Worm (Caenorhabditis elegans) whole organism, L2 larva: ENCODE measurements around the gene cox-17.

Experiments
- C34F6.9 ChIP-seq: fragments of 150-350 bp; optimal IDR thresholded peaks from 2 replicates; lab custom pipeline; 2014; ENCODE audit warnings: missing biosample characterization, missing genetic modification characterization
- F13H6.1 ChIP-seq: sonication (generic microtip); optimal IDR thresholded peaks from 2 replicates; lab custom pipeline; 2016; ENCODE audit warnings: missing genetic modification characterization, missing compliant biosample characterization
- R02D3.7 ChIP-seq: fragments of 150-350 bp; optimal IDR thresholded peaks from 2 replicates; lab custom pipeline; 2014; ENCODE audit warnings: missing biosample characterization, missing genetic modification characterization
- alr-1 ChIP-seq: fragments of 150-350 bp; optimal IDR thresholded peaks from 2 replicates; lab custom pipeline; 2014; ENCODE audit warnings: missing biosample characterization, missing genetic modification characterization
- aly-2 ChIP-seq: fragments of 150-350 bp; optimal IDR thresholded peaks from 2 replicates; lab custom pipeline; 2014; ENCODE audit warnings: missing biosample characterization, missing genetic modification characterization
- blmp-1 ChIP-seq: sonication (generic microtip); optimal IDR thresholded peaks from 2 replicates; lab custom pipeline; 2017; ENCODE audit warnings: missing genetic modification characterization, mild to moderate bottlenecking, missing compliant biosample characterization, antibody characterized with exemption, moderate library complexity; ENCODE audit not compliant: insufficient read depth
- ceh-16 ChIP-seq: fragments of 150-350 bp; optimal IDR thresholded peaks from 2 replicates; lab custom pipeline; 2014; ENCODE audit warnings: missing biosample characterization, missing genetic modification characterization
- ceh-82 ChIP-seq: fragments of 150-350 bp; optimal IDR thresholded peaks from 2 replicates; lab custom pipeline; 2014; ENCODE audit warnings: missing biosample characterization, missing genetic modification characterization
- crh-2 ChIP-seq: sonication (generic microtip); optimal IDR thresholded peaks from 2 replicates; lab custom pipeline; 2017; ENCODE audit warnings: missing biosample characterization, missing genetic modification characterization
- dmd-4 ChIP-seq: sonication (generic microtip); optimal IDR thresholded peaks from 2 replicates; lab custom pipeline; 2017; ENCODE audit warnings: missing biosample characterization, missing genetic modification characterization
- elt-1 ChIP-seq: fragments of 150-350 bp; optimal IDR thresholded peaks from 2 replicates; lab custom pipeline; 2014; ENCODE audit warnings: missing biosample characterization, missing genetic modification characterization
- elt-3 ChIP-seq: sonication (generic microtip); optimal IDR thresholded peaks from 2 replicates; lab custom pipeline; 2017; ENCODE audit warnings: missing biosample characterization, missing genetic modification characterization
- gmeb-1 ChIP-seq: fragments of 150-350 bp; optimal IDR thresholded peaks from 2 replicates; lab custom pipeline; 2014; ENCODE audit warnings: missing biosample characterization, missing genetic modification characterization
- lin-11 ChIP-seq: fragments of 150-350 bp; sonication (generic microtip); optimal IDR thresholded peaks from 2 replicates; lab custom pipeline; 2014; ENCODE audit warnings: missing biosample characterization, missing genetic modification characterization, inconsistent platforms, mixed read lengths
- lin-13 ChIP-seq: fragments of 150-350 bp; optimal IDR thresholded peaks from 2 replicates; lab custom pipeline; 2014; ENCODE audit warnings: missing biosample characterization, missing genetic modification reagents, missing genetic modification characterization
- lsy-2 ChIP-seq, 2 experiments: fragments of 150-350 bp in 1 of 2; sonication (generic microtip) in 1 of 2; optimal IDR thresholded peaks; 2 replicates each; lab custom pipeline; 2014 to 2017; ENCODE audit warnings: missing biosample characterization in 2 of 2, missing genetic modification characterization in 2 of 2
- mab-5 ChIP-seq: fragments of 150-350 bp; optimal IDR thresholded peaks from 2 replicates; lab custom pipeline; 2014; ENCODE audit warnings: missing biosample characterization, missing genetic modification characterization
- mdl-1 ChIP-seq, 2 experiments: fragments of 150-350 bp in 1 of 2; sonication (generic microtip) in 1 of 2; optimal IDR thresholded peaks; 2 replicates each; lab custom pipeline; 2017; ENCODE audit warnings: missing biosample characterization in 2 of 2, missing genetic modification characterization in 2 of 2
- nhr-10 ChIP-seq: sonication (generic microtip); optimal IDR thresholded peaks from 2 replicates; lab custom pipeline; 2017; ENCODE audit warnings: missing biosample characterization, missing genetic modification characterization
- nhr-11 ChIP-seq: fragments of 150-350 bp; optimal IDR thresholded peaks from 2 replicates; lab custom pipeline; 2014; ENCODE audit warnings: missing biosample characterization, missing genetic modification characterization
- nhr-12 ChIP-seq: fragments of 150-350 bp; optimal IDR thresholded peaks from 2 replicates; lab custom pipeline; 2014; ENCODE audit warnings: missing biosample characterization, missing genetic modification characterization
- nhr-21 ChIP-seq: fragments of 150-350 bp; optimal IDR thresholded peaks from 2 replicates; lab custom pipeline; 2014; ENCODE audit warnings: missing biosample characterization, missing genetic modification characterization
- nhr-23 ChIP-seq: fragments of 150-350 bp; optimal IDR thresholded peaks from 2 replicates; lab custom pipeline; 2014; ENCODE audit warnings: missing biosample characterization, missing genetic modification reagents, missing genetic modification characterization
- nhr-6 ChIP-seq: fragments of 150-350 bp; optimal IDR thresholded peaks from 2 replicates; lab custom pipeline; 2014; ENCODE audit warnings: missing biosample characterization, missing genetic modification characterization
- nhr-77 ChIP-seq: fragments of 150-350 bp; optimal IDR thresholded peaks from 2 replicates; lab custom pipeline; 2014; ENCODE audit warnings: missing biosample characterization, missing genetic modification characterization
- skn-1 ChIP-seq: sonication (generic microtip); optimal IDR thresholded peaks from 2 replicates; lab custom pipeline; 2017; ENCODE audit warnings: missing biosample characterization, missing genetic modification characterization
- sma-3 ChIP-seq: sonication (generic microtip); optimal IDR thresholded peaks from 2 replicates; lab custom pipeline; 2016; ENCODE audit warnings: missing genetic modification reagents, missing genetic modification characterization, missing compliant biosample characterization
- sma-9 ChIP-seq, 2 experiments: fragments of 150-350 bp in 1 of 2; sonication (generic microtip) in 1 of 2; optimal IDR thresholded peaks; 2 replicates each; lab custom pipeline; 2014 to 2016; ENCODE audit warnings: missing genetic modification characterization in 2 of 2, mild to moderate bottlenecking in 1 of 2, missing biosample characterization in 1 of 2, missing compliant biosample characterization in 1 of 2, missing genetic modification reagents in 1 of 2, moderate library complexity in 1 of 2
- snpc-4 ChIP-seq: fragments of 150-350 bp; optimal IDR thresholded peaks from 2 replicates; lab custom pipeline; 2014; ENCODE audit warnings: missing biosample characterization, missing genetic modification characterization
- unc-55 ChIP-seq: fragments of 150-350 bp; sonication (generic microtip); optimal IDR thresholded peaks from 3 replicates; lab custom pipeline; 2014; ENCODE audit warnings: missing biosample characterization, missing genetic modification reagents, missing genetic modification characterization
- ztf-1 ChIP-seq: fragments of 200-800 bp; sonication (Bioruptor generic); conservative IDR thresholded peaks from 2 replicates; pipeline ENCODE4 v1.3.6; 2022; ENCODE audit warnings: missing genetic modification characterization, missing compliant biosample characterization
- ztf-11 ChIP-seq: sonication (generic microtip); optimal IDR thresholded peaks from 2 replicates; lab custom pipeline; 2017; ENCODE audit warnings: missing biosample characterization, missing genetic modification characterization
- ztf-4 ChIP-seq: fragments of 150-350 bp; optimal IDR thresholded peaks from 2 replicates; lab custom pipeline; 2014; ENCODE audit warnings: missing biosample characterization, missing genetic modification characterization

Gene cox-17

ce11 chrIII:209695-210091 lies 18.9 kb downstream of the cox-17 start, which contains the start of gene klp-20:
TSS of gene klp-20 (plus strand) at chrIII:209992.
- TF ChIP-seq mdl-1 (tag; optimal IDR thresholded peaks at IDR 0.05; lab: Kevin White, UChicago): no peak
- TF ChIP-seq lin-13 (GFP tag; lab: Kevin White, UChicago): no peak
- no peak for TF ChIP-seq ceh-16 (tag; lab: Kevin White, UChicago)
- TF ChIP-seq ztf-4 (tag; lab: Kevin White, UChicago): no peak
- TF ChIP-seq nhr-12 (tag; lab: Kevin White, UChicago): no peak
- TF ChIP-seq skn-1: no peak
- TF ChIP-seq nhr-6 (tag; lab: Kevin White, UChicago): no peak
- TF ChIP-seq nhr-77 (tag; lab: Kevin White, UChicago): no peak

ce11 chrIII:211387-211786 lies 20.6 kb downstream of the cox-17 start:
- no peak for TF ChIP-seq ceh-16 (tag; lab: Kevin White, UChicago)
- no peak for TF ChIP-seq alr-1
- no peak for TF ChIP-seq blmp-1 (tag; lab: Kevin White, UChicago)
- TF ChIP-seq lin-11: no peak
- no peak for TF ChIP-seq skn-1
- no peak for TF ChIP-seq aly-2 (tag; lab: Kevin White, UChicago)
- TF ChIP-seq sma-9 (GFP tag; optimal IDR thresholded peaks at IDR 0.05; lab: Kevin White, UChicago): no peak
- TF ChIP-seq sma-9 (tag; optimal IDR thresholded peaks at IDR 0.05; lab: Kevin White, UChicago): no peak
- no peak for TF ChIP-seq R02D3.7 (tag; lab: Kevin White, UChicago)
- TF ChIP-seq lsy-2 (tag; optimal IDR thresholded peaks at IDR 0.05; lab: Kevin White, UChicago): no peak
- no peak for TF ChIP-seq elt-3 (tag; lab: Kevin White, UChicago)
- no peak for TF ChIP-seq F13H6.1 (tag; lab: Kevin White, UChicago)
- TF ChIP-seq gmeb-1 (tag; lab: Kevin White, UChicago): no peak
- no peak for TF ChIP-seq nhr-77 (tag; lab: Kevin White, UChicago)
- no peak for TF ChIP-seq elt-1 (tag; lab: Kevin White, UChicago)
- no peak for TF ChIP-seq dmd-4
- no peak for TF ChIP-seq snpc-4 (tag; lab: Kevin White, UChicago)
- no peak for TF ChIP-seq nhr-11 (tag; lab: Kevin White, UChicago)

ce11 chrIII:220368-220767 lies 29.6 kb downstream of the cox-17 start:
- TF ChIP-seq crh-2 (tag; lab: Kevin White, UChicago) (no peak), F13H6.1 (tag; lab: Kevin White, UChicago) (peak; percentile 23), C34F6.9 (tag; lab: Kevin White, UChicago) (peak; percentile 3), nhr-21 (tag; lab: Kevin White, UChicago) (no peak), unc-55 (peak; percentile 55), ztf-11 (tag; lab: Kevin White, UChicago) (no peak)

- TF ChIP-seq ceh-82 (tag; lab: Kevin White, UChicago) (no peak), ztf-11 (tag; lab: Kevin White, UChicago) (no peak), skn-1 (no peak), ztf-1 (GFP tag; lab: Robert Waterston, UW) (no peak)
These were observed 31.7 kb downstream of the cox-17 start for ce11 chrIII:222508-222907.

ce11 chrIII:227033-227432 lies 36.2 kb downstream of the cox-17 start:
- TF ChIP-seq nhr-23 (tag; lab: Kevin White, UChicago) (no peak), sma-9 (GFP tag; optimal IDR thresholded peaks at IDR 0.05; lab: Kevin White, UChicago) (no peak), sma-9 (tag; optimal IDR thresholded peaks at IDR 0.05; lab: Kevin White, UChicago) (no peak), ztf-11 (tag; lab: Kevin White, UChicago) (no peak), sma-3 (no peak), elt-3 (tag; lab: Kevin White, UChicago) (no peak), unc-55 (no peak), dmd-4 (no peak), nhr-10 (tag; lab: Kevin White, UChicago) (no peak), ztf-4 (tag; lab: Kevin White, UChicago) (no peak), mab-5 (tag; lab: Kevin White, UChicago) (no peak), gmeb-1 (tag; lab: Kevin White, UChicago) (no peak)
